Worm (Caenorhabditis elegans): Measurements from ENCODE around the gene rpl-36.
A peak's percentile ranks its signal among the peaks of the same experiment; 100 is the strongest.

The rpl-36 gene

DNA sequence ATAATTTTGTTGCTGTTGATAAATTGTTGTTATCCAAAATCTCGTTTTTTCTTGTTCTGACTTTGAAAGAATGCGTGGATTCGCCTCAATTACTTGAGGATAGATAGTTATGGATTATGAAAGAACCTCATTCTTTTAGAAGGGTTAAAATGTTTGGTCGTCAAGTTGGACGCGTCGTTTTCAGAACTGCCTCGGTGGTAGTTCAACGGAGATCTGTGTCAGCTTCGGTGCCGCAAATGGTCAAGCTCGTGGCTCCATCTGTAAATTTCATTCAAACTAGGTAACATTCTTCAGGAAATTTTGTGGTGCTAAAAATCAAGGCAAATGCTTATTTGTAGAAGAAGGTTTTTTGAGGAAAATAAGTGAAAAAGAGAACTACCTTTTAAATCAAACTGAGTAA lies 562 bp downstream of the rpl-36 start, which contains the start of gene ndab-2 (continued):
- peak; percentile 59 for TF ChIP-seq F33H1.4 (GFP tag; IDR thresholded peaks at IDR 0.05)
- TF ChIP-seq nhr-80 (tag; optimal IDR thresholded peaks at IDR 0.05), result no peak
- TF ChIP-seq madf-6 (GFP tag; IDR thresholded peaks at IDR 0.05), result peak; percentile 70
- peak; percentile 60 for TF ChIP-seq tlf-1 (GFP tag; optimal IDR thresholded peaks at IDR 0.05)
- peak; percentile 87 for TF ChIP-seq madf-3 (GFP tag; IDR thresholded peaks at IDR 0.05)
- TF ChIP-seq snpc-4 (GFP tag; optimal IDR thresholded peaks at IDR 0.05), result no peak
- peak in 1 of 4 experiments; percentile 5 for TF ChIP-seq snpc-4 (tag; optimal IDR thresholded peaks at IDR 0.05)
- TF ChIP-seq tbp1 (GFP tag; optimal IDR thresholded peaks at IDR 0.05), result peak; percentile 29
- TF ChIP-seq dox-1 (GFP tag; IDR thresholded peaks at IDR 0.05), result 0 out of 2 replicates have a peak, but pooled peaks have one; percentile 52
- peak; percentile 79 for TF ChIP-seq attf-6 (GFP tag; IDR thresholded peaks at IDR 0.05)
- peak; percentile 59; the same call in 1 of the 2 replicates for TF ChIP-seq ceh-100 (GFP tag; IDR thresholded peaks at IDR 0.05)
- no peak for TF ChIP-seq F52B5.7 (tag; optimal IDR thresholded peaks at IDR 0.05)
- peak; percentile 38 for TF ChIP-seq athp-1 (tag; optimal IDR thresholded peaks at IDR 0.05)
- no peak for TF ChIP-seq bed-1 (GFP tag; IDR thresholded peaks at IDR 0.05)
- no peak for TF ChIP-seq madf-8 (GFP tag; conservative IDR thresholded peaks at IDR 0.05)
- no peak for TF ChIP-seq F55B11.4 (tag; optimal IDR thresholded peaks at IDR 0.05; ENCODE audit: borderline replicate concordance, insufficient read depth)
- peak; percentile 82 for TF ChIP-seq ekl-4 (GFP tag; IDR thresholded peaks at IDR 0.05)
- peak; percentile 19 for TF ChIP-seq dpff-1 (tag; optimal IDR thresholded peaks at IDR 0.05)
- no peak for TF ChIP-seq ztf-3 (GFP tag; optimal IDR thresholded peaks at IDR 0.05)
- TF ChIP-seq pbrm-1 (GFP tag; IDR thresholded peaks at IDR 0.05), result peak; percentile 42; the same call in 1 of the 2 replicates
- TF ChIP-seq bed-2 (GFP tag; IDR thresholded peaks at IDR 0.05), result no peak
- no peak for TF ChIP-seq attf-3 (GFP tag; conservative IDR thresholded peaks at IDR 0.05)
- TF ChIP-seq B0336.3 (GFP tag; IDR thresholded peaks at IDR 0.05), result peak; percentile 88
- TF ChIP-seq lsl-1 (GFP tag; optimal IDR thresholded peaks at IDR 0.05), result peak; percentile 33
- no peak for TF ChIP-seq efl-1 (GFP tag; optimal IDR thresholded peaks at IDR 0.05)
- no peak for TF ChIP-seq lag-1 (GFP tag; IDR thresholded peaks at IDR 0.05)
- TF ChIP-seq hlh-12 (tag; optimal IDR thresholded peaks at IDR 0.05), result no peak
- no peak for TF ChIP-seq hmg-20 (GFP tag; IDR thresholded peaks at IDR 0.05)
- TF ChIP-seq mcd-1 (GFP tag; IDR thresholded peaks at IDR 0.05), result peak; percentile 47; the same call in 1 of the 2 replicates
- TF ChIP-seq K11D2.4 (GFP tag; IDR thresholded peaks at IDR 0.05), result no peak
- TF ChIP-seq ccch-3 (GFP tag; optimal IDR thresholded peaks at IDR 0.05), result no peak
- peak; percentile 68; the same call in 1 of the 2 replicates for TF ChIP-seq hsf-1 (GFP tag; IDR thresholded peaks at IDR 0.05)
- TF ChIP-seq rcor-1 (GFP tag; IDR thresholded peaks at IDR 0.05), result peak; percentile 74
- TF ChIP-seq snpc-3.4 (tag; optimal IDR thresholded peaks at IDR 0.05), result peak; percentile 57
- no peak for TF ChIP-seq C17E4.6 (GFP tag; IDR thresholded peaks at IDR 0.05)
- TF ChIP-seq nfya-1 (tag; optimal IDR thresholded peaks at IDR 0.05; ENCODE audit: borderline replicate concordance, insufficient read depth), result no peak
- TF ChIP-seq nfyb-1 (GFP tag; IDR thresholded peaks at IDR 0.05), result 0 out of 2 replicates have a peak, but pooled peaks have one; percentile 43
- peak; percentile 75 for TF ChIP-seq Y56A3A.18 (GFP tag; IDR thresholded peaks at IDR 0.05)
- 0 out of 2 replicates have a peak, but pooled peaks have one; percentile 65 for TF ChIP-seq F39B2.1 (GFP tag; IDR thresholded peaks at IDR 0.05)
- TF ChIP-seq hrde-1 (tag; optimal IDR thresholded peaks at IDR 0.05; ENCODE audit: borderline replicate concordance), result peak; percentile 71
- 0 out of 2 replicates have a peak, but pooled peaks have one; percentile 51 for TF ChIP-seq aptf-3 (GFP tag; IDR thresholded peaks at IDR 0.05)
- TF ChIP-seq T26A5.8 (tag; optimal IDR thresholded peaks at IDR 0.05), result no peak
- no peak for TF ChIP-seq B0035.1 (tag; optimal IDR thresholded peaks at IDR 0.05)
- no peak for TF ChIP-seq sptf-2 (GFP tag; optimal IDR thresholded peaks at IDR 0.05)
- TF ChIP-seq ama-1 (optimal IDR thresholded peaks at IDR 0.05), result no peak
- TF ChIP-seq ama-1 (GFP tag; optimal IDR thresholded peaks at IDR 0.05), result peak in 1 of 2 experiments; percentile 73
- TF ChIP-seq lin-40 (tag; optimal IDR thresholded peaks at IDR 0.05), result no peak
